Fruit fly (Drosophila melanogaster) whole organism, embryonic: ENCODE measurements around the gene hd.

ENCODE experiments used
- Blimp-1 ChIP-seq: fragments of 200-800 bp; sonication (Bioruptor generic); optimal IDR thresholded peaks from 3 replicates; lab custom pipeline; 2018; ENCODE audit warnings: missing biosample characterization, missing genetic modification characterization, mild to moderate bottlenecking, moderate library complexity, missing genetic modification reagents
- CG10321 ChIP-seq: fragments of 200-800 bp; sonication (Bioruptor generic); IDR thresholded peaks from 2 replicates; pipeline ENCODE4 v1.3.6; 2022; ENCODE audit warnings: missing biosample characterization, missing genetic modification characterization
- CG10543 ChIP-seq: fragments of 200-800 bp; sonication (Bioruptor generic); optimal IDR thresholded peaks from 3 replicates; lab custom pipeline; 2017; ENCODE audit warnings: missing biosample characterization, mild to moderate bottlenecking, missing genetic modification characterization, moderate library complexity
- CG10979 ChIP-seq: fragments of 200-800 bp; sonication (Bioruptor generic); optimal IDR thresholded peaks from 2 replicates; lab custom pipeline; 2018; ENCODE audit warnings: missing biosample characterization, mild to moderate bottlenecking, missing genetic modification characterization, moderate library complexity
- CG11560 ChIP-seq: fragments of 200-800 bp; sonication (Bioruptor generic); IDR thresholded peaks from 3 replicates; pipeline ENCODE4 v1.3.6; 2022; ENCODE audit warnings: missing biosample characterization, missing genetic modification characterization
- CG12769 ChIP-seq: fragments of 200-800 bp; sonication (Bioruptor generic); optimal IDR thresholded peaks from 2 replicates; lab custom pipeline; 2019; ENCODE audit warnings: missing biosample characterization, mild to moderate bottlenecking, missing genetic modification characterization, moderate library complexity
- CG14965 ChIP-seq: fragments of 200-800 bp; sonication (Bioruptor generic); optimal IDR thresholded peaks from 2 replicates; lab custom pipeline; 2016; ENCODE audit warnings: missing biosample characterization, missing genetic modification characterization, borderline replicate concordance
- CG15479 ChIP-seq: fragments of 200-800 bp; sonication (Bioruptor generic); optimal IDR thresholded peaks from 3 replicates; lab custom pipeline; 2019; ENCODE audit warnings: missing biosample characterization, mild to moderate bottlenecking, missing genetic modification characterization, moderate library complexity
- CG16815 ChIP-seq: fragments of 200-800 bp; sonication (Bioruptor generic); optimal IDR thresholded peaks from 3 replicates; lab custom pipeline; 2017; ENCODE audit warnings: missing biosample characterization, mild to moderate bottlenecking, missing genetic modification characterization
- CG30020 ChIP-seq: fragments of 200-800 bp; optimal IDR thresholded peaks from 2 replicates; lab custom pipeline; 2019; ENCODE audit warnings: missing biosample characterization, mild to moderate bottlenecking, missing genetic modification characterization, moderate library complexity
- CG4282 ChIP-seq: fragments of 200-800 bp; sonication (Bioruptor generic); optimal IDR thresholded peaks from 2 replicates; lab custom pipeline; 2016; ENCODE audit warnings: missing biosample characterization, missing genetic modification characterization
- CG9215 ChIP-seq: fragments of 200-800 bp; sonication (Bioruptor generic); IDR thresholded peaks from 2 replicates; pipeline ENCODE4 v1.3.6; 2022; ENCODE audit warnings: missing biosample characterization, missing genetic modification characterization
- CG9727 ChIP-seq: fragments of 200-800 bp; sonication (Bioruptor generic); optimal IDR thresholded peaks from 3 replicates; lab custom pipeline; 2017; ENCODE audit warnings: missing biosample characterization, mild to moderate bottlenecking, missing genetic modification characterization
- CG9817 ChIP-seq: fragments of 200-800 bp; sonication (Bioruptor generic); optimal IDR thresholded peaks from 2 replicates; lab custom pipeline; 2018; ENCODE audit warnings: missing biosample characterization, mild to moderate bottlenecking, missing genetic modification characterization, moderate library complexity
- CkIIα-i1 ChIP-seq: fragments of 200-800 bp; sonication (Bioruptor generic); IDR thresholded peaks from 2 replicates; pipeline ENCODE4 v1.3.6; 2022; ENCODE audit warnings: missing biosample characterization, missing genetic modification characterization
- HLH4C ChIP-seq: fragments of 200-800 bp; sonication (Bioruptor generic); IDR thresholded peaks from 3 replicates; pipeline ENCODE4 v1.3.6; 2022; ENCODE audit warnings: missing biosample characterization, missing genetic modification characterization; ENCODE audit not compliant: partially characterized antibody
- Hmr ChIP-seq: fragments of 200-800 bp; sonication (Bioruptor generic); optimal IDR thresholded peaks from 3 replicates; lab custom pipeline; 2017; ENCODE audit warnings: mild to moderate bottlenecking, missing biosample characterization, missing genetic modification reagents, missing genetic modification characterization
- Hr3 ChIP-seq: fragments of 200-800 bp; sonication (Bioruptor generic); optimal IDR thresholded peaks from 3 replicates; lab custom pipeline; 2016; ENCODE audit warnings: missing biosample characterization, missing genetic modification characterization
- Hr39 ChIP-seq: fragments of >200 bp; optimal IDR thresholded peaks from 2 replicates; lab custom pipeline; 2017
- MBD-R2 ChIP-seq: fragments of 200-800 bp; sonication (Bioruptor generic); IDR thresholded peaks from 2 replicates; pipeline ENCODE4 v1.3.6; 2022; ENCODE audit warnings: missing biosample characterization, missing genetic modification characterization
- MTF-1 ChIP-seq: fragments of 200-800 bp; sonication (Bioruptor generic); optimal IDR thresholded peaks from 2 replicates; lab custom pipeline; 2018; ENCODE audit warnings: missing biosample characterization, mild to moderate bottlenecking, missing genetic modification characterization, borderline replicate concordance
- NC2α ChIP-seq: fragments of 200-800 bp; sonication (Bioruptor generic); optimal IDR thresholded peaks from 2 replicates; lab custom pipeline; 2016; ENCODE audit warnings: missing biosample characterization, missing genetic modification characterization
- NFAT ChIP-seq: fragments of 200-800 bp; sonication (Bioruptor generic); IDR thresholded peaks from 2 replicates; pipeline ENCODE4 v1.3.6; 2022; ENCODE audit warnings: missing biosample characterization, missing genetic modification characterization
- NK7.1 ChIP-seq: fragments of 200-800 bp; sonication (Bioruptor generic); optimal IDR thresholded peaks from 3 replicates; lab custom pipeline; 2016; ENCODE audit warnings: missing biosample characterization, missing genetic modification characterization
- Nf-YB ChIP-seq: fragments of 200-800 bp; sonication (Bioruptor generic); optimal IDR thresholded peaks from 3 replicates; lab custom pipeline; 2019; ENCODE audit warnings: missing biosample characterization, mild to moderate bottlenecking, missing genetic modification characterization, moderate library complexity
- Pdp1 ChIP-seq, 2 experiments: fragments of 200-800 bp; sonication (Bioruptor generic); optimal IDR thresholded peaks; 3 replicates each; lab custom pipeline; 2016; ENCODE audit warnings: missing biosample characterization in 2 of 2, missing genetic modification characterization in 2 of 2, mild to moderate bottlenecking in 1 of 2, moderate library complexity in 1 of 2
- Stat92E ChIP-seq, 3 experiments: fragments of >200 bp in 2 of 3; fragments of 200-800 bp in 1 of 3; sonication (Bioruptor generic) in 1 of 3; optimal IDR thresholded peaks; 2 replicates each; lab custom pipeline; 2017 to 2019; ENCODE audit warnings: missing biosample characterization in 3 of 3, missing genetic modification characterization in 3 of 3, mild to moderate bottlenecking in 1 of 3, moderate library complexity in 1 of 3
- Xbp1 ChIP-seq: fragments of 200-800 bp; sonication (Bioruptor generic); optimal IDR thresholded peaks from 3 replicates; lab custom pipeline; 2016; ENCODE audit warnings: missing biosample characterization, mild to moderate bottlenecking, missing genetic modification characterization
- Xrp1 ChIP-seq: fragments of 200-800 bp; sonication (Bioruptor generic); IDR thresholded peaks from 2 replicates; pipeline ENCODE4 v1.3.6; 2022; ENCODE audit warnings: missing biosample characterization, missing genetic modification characterization
- abd-A ChIP-seq: fragments of 200-800 bp; sonication (Bioruptor generic); optimal IDR thresholded peaks from 3 replicates; lab custom pipeline; 2019; ENCODE audit warnings: missing biosample characterization, mild to moderate bottlenecking, missing genetic modification characterization, moderate library complexity
- al ChIP-seq: fragments of 200-800 bp; sonication (Bioruptor generic); IDR thresholded peaks from 2 replicates; pipeline ENCODE4 v1.3.6; 2022; ENCODE audit warnings: missing biosample characterization, missing genetic modification characterization
- cato ChIP-seq: fragments of 200-800 bp; sonication (Bioruptor generic); optimal IDR thresholded peaks from 2 replicates; lab custom pipeline; 2016; ENCODE audit warnings: missing biosample characterization, missing genetic modification characterization, borderline replicate concordance
- da ChIP-seq: fragments of 200-800 bp; sonication (Bioruptor generic); optimal IDR thresholded peaks from 2 replicates; lab custom pipeline; 2016; ENCODE audit warnings: missing biosample characterization, missing genetic modification characterization
- fd96Cb ChIP-seq: fragments of 200-800 bp; sonication (Bioruptor generic); optimal IDR thresholded peaks from 2 replicates; lab custom pipeline; 2018; ENCODE audit warnings: missing biosample characterization, mild to moderate bottlenecking, missing genetic modification characterization, moderate library complexity
- grn ChIP-seq: fragments of 200-800 bp; sonication (Bioruptor generic); optimal IDR thresholded peaks from 3 replicates; lab custom pipeline; 2017; ENCODE audit warnings: missing biosample characterization, missing genetic modification characterization
- hb ChIP-seq: fragments of 200-800 bp; sonication (Bioruptor generic); IDR thresholded peaks from 3 replicates; pipeline ENCODE4 v1.3.6; 2022; ENCODE audit warnings: missing biosample characterization, missing genetic modification characterization; ENCODE audit not compliant: partially characterized antibody
- hth ChIP-seq: fragments of >200 bp; optimal IDR thresholded peaks from 2 replicates; lab custom pipeline; 2017; ENCODE audit warnings: inconsistent platforms
- ind ChIP-seq: fragments of 200-800 bp; sonication (Bioruptor generic); optimal IDR thresholded peaks from 3 replicates; lab custom pipeline; 2016; ENCODE audit warnings: missing biosample characterization, missing genetic modification characterization
- lab ChIP-seq: fragments of 200-800 bp; sonication (Bioruptor generic); optimal IDR thresholded peaks from 3 replicates; lab custom pipeline; 2017; ENCODE audit warnings: missing biosample characterization, missing genetic modification characterization, mild to moderate bottlenecking, moderate library complexity, missing genetic modification reagents
- lilli ChIP-seq: fragments of 200-800 bp; sonication (Bioruptor generic); optimal IDR thresholded peaks from 3 replicates; lab custom pipeline; 2016; ENCODE audit warnings: missing biosample characterization, missing genetic modification characterization
- lola ChIP-seq, 3 experiments: fragments of >200 bp in 2 of 3; fragments of 200-800 bp in 1 of 3; sonication (Bioruptor generic) in 1 of 3; optimal IDR thresholded peaks; 2 replicates each; lab custom pipeline; 2017 to 2019; ENCODE audit warnings: missing biosample characterization in 3 of 3, missing genetic modification characterization in 3 of 3, mild to moderate bottlenecking in 1 of 3, moderate library complexity in 1 of 3
- mld ChIP-seq: fragments of 200-800 bp; sonication (Bioruptor generic); IDR thresholded peaks from 3 replicates; pipeline ENCODE4 v1.3.6; 2022; ENCODE audit warnings: missing biosample characterization, missing genetic modification characterization; ENCODE audit not compliant: partially characterized antibody
- nmo ChIP-seq: fragments of 200-800 bp; sonication (Bioruptor generic); optimal IDR thresholded peaks from 2 replicates; lab custom pipeline; 2018; ENCODE audit warnings: missing biosample characterization, mild to moderate bottlenecking, missing genetic modification characterization, moderate library complexity
- salm ChIP-seq: fragments of 200-800 bp; sonication (Bioruptor generic); optimal IDR thresholded peaks from 2 replicates; lab custom pipeline; 2018; ENCODE audit warnings: missing biosample characterization, mild to moderate bottlenecking, missing genetic modification characterization
- sens-2 ChIP-seq: fragments of 200-800 bp; sonication (Bioruptor generic); IDR thresholded peaks from 2 replicates; pipeline ENCODE4 v1.3.6; 2022; ENCODE audit warnings: missing biosample characterization, missing genetic modification characterization
- slou ChIP-seq: fragments of 200-800 bp; sonication (Bioruptor generic); optimal IDR thresholded peaks from 3 replicates; lab custom pipeline; 2016; ENCODE audit warnings: missing biosample characterization, missing genetic modification characterization
- sob ChIP-seq: fragments of 200-800 bp; sonication (Bioruptor generic); IDR thresholded peaks from 2 replicates; pipeline ENCODE4 v1.3.6; 2022; ENCODE audit warnings: missing biosample characterization, missing genetic modification characterization
- yki ChIP-seq: fragments of >200 bp; optimal IDR thresholded peaks from 3 replicates; lab custom pipeline; 2018
- zf30C ChIP-seq: fragments of 200-800 bp; sonication (Bioruptor generic); optimal IDR thresholded peaks from 3 replicates; lab custom pipeline; 2018; ENCODE audit warnings: missing biosample characterization, mild to moderate bottlenecking, missing genetic modification characterization

hd gene

DNA sequence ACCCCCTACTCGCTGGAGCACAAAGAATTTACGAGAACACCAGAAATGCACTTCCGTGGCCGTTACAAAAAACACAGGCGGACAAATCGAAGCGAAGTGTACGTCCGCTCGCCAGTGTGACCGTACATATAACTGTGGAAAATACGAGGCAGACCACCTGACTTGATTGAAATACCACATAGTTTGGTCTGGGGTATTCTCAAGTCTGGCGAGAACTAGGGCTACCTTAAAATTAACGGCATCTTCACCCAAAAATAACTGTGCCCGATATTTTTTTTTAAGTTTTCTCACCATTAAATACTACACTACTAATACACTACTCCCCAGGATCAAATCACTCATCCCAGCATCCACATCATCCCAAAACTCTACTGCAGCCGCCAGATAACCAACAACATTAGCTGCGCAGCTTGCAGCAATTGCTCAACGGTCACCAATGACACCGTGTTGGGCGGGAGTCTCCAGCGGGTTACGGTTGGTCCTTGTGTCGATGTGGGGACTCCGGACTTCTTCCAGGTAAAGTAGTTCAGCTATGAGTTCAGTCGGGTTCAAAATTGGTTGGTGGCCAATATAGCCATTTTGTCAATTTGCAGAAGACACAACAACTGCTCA lies 6.5 kb downstream of the hd start, which contains the start of gene Cerk (continued):
- peak; percentile 59; the same call in 2 of the 3 replicates for TF ChIP-seq HLH4C (GFP tag; lab: Robert Waterston, UW)
- TF ChIP-seq slou (GFP tag; lab: Kevin White, UChicago) = no peak
- TF ChIP-seq salm (tag; lab: Kevin White, UChicago) = peak; percentile 22
- TF ChIP-seq CG10321 (GFP tag; lab: Robert Waterston, UW) = no peak
- no peak for TF ChIP-seq CG10543 (GFP tag; lab: Kevin White, UChicago)
- no peak for TF ChIP-seq CkIIα-i1 (GFP tag; lab: Robert Waterston, UW)
- TF ChIP-seq al = peak; percentile 41; the same call in 1 of the 2 replicates
- peak; percentile 8; the same call in 1 of the 3 replicates for TF ChIP-seq CG11560
- TF ChIP-seq CG12769 = peak; percentile 54
- TF ChIP-seq Hr3 (GFP tag; lab: Kevin White, UChicago) = peak; percentile 19
- peak; percentile 30 for TF ChIP-seq nmo (GFP tag; lab: Kevin White, UChicago)
- TF ChIP-seq da (GFP tag; lab: Kevin White, UChicago) = peak; percentile 3
- TF ChIP-seq lilli (GFP tag; lab: Kevin White, UChicago) = peak; percentile 50
- no peak for TF ChIP-seq NC2α (GFP tag; lab: Kevin White, UChicago)
- no peak for TF ChIP-seq Nf-YB (GFP tag; lab: Kevin White, UChicago)
- no peak for TF ChIP-seq zf30C
- TF ChIP-seq abd-A (tag; lab: Kevin White, UChicago) = no peak
- peak; percentile 6 for TF ChIP-seq CG10979
- peak; percentile 23 for TF ChIP-seq CG30020
- no peak for TF ChIP-seq CG14965 (GFP tag; lab: Kevin White, UChicago)
- peak in 1 of 2 experiments; percentile 61 for TF ChIP-seq Pdp1 (GFP tag; optimal IDR thresholded peaks at IDR 0.05; lab: Kevin White, UChicago)
- TF ChIP-seq CG15479 (GFP tag; lab: Kevin White, UChicago) = no peak
- no peak for TF ChIP-seq yki (lab: Kevin White, UChicago)
- TF ChIP-seq Hmr = peak; percentile 38
- TF ChIP-seq Xbp1 (GFP tag; lab: Kevin White, UChicago) = peak; percentile 40
- peak; percentile 12 for TF ChIP-seq MTF-1 (GFP tag; lab: Kevin White, UChicago)
- peak; percentile 27 for TF ChIP-seq ind
- peak; percentile 75 for TF ChIP-seq sob (GFP tag; lab: Robert Waterston, UW)
- peak in 1 of 3 experiments; percentile 68 for TF ChIP-seq Stat92E (GFP tag; optimal IDR thresholded peaks at IDR 0.05; lab: Kevin White, UChicago)
- TF ChIP-seq MBD-R2 (GFP tag; lab: Robert Waterston, UW) = peak; percentile 78
- TF ChIP-seq Xrp1 (GFP tag; lab: Robert Waterston, UW) = no peak
- no peak for TF ChIP-seq hb (GFP tag; lab: Robert Waterston, UW)
- no peak for TF ChIP-seq CG9727 (GFP tag; lab: Kevin White, UChicago)
- TF ChIP-seq Hr39 = no peak
- TF ChIP-seq sens-2 (GFP tag; lab: Robert Waterston, UW) = no peak
- TF ChIP-seq hth = no peak
- TF ChIP-seq CG4282 (GFP tag; lab: Kevin White, UChicago) = no peak
- no peak for TF ChIP-seq NK7.1 (GFP tag; lab: Kevin White, UChicago)
- no peak for TF ChIP-seq grn (GFP tag; lab: Kevin White, UChicago)
- TF ChIP-seq lab (GFP tag; lab: Kevin White, UChicago) = peak; percentile 46
- TF ChIP-seq CG16815 (GFP tag; lab: Kevin White, UChicago) = no peak
- TF ChIP-seq Blimp-1 (GFP tag; lab: Kevin White, UChicago) = no peak
- no peak for TF ChIP-seq fd96Cb (tag; lab: Kevin White, UChicago)
- no peak for TF ChIP-seq cato
- peak; percentile 30 for TF ChIP-seq CG9817 (tag; lab: Kevin White, UChicago)
- 0 out of 3 replicates have a peak, but pooled peaks have one; percentile 10 for TF ChIP-seq mld (GFP tag; lab: Robert Waterston, UW)
- no peak for TF ChIP-seq lola (GFP tag; optimal IDR thresholded peaks at IDR 0.05; lab: Kevin White, UChicago)
- TF ChIP-seq NFAT (GFP tag; lab: Robert Waterston, UW) = peak; percentile 65
- 0 out of 2 replicates have a peak, but pooled peaks have one; percentile 9 for TF ChIP-seq CG9215 (GFP tag; lab: Robert Waterston, UW)
